Worm (Caenorhabditis elegans) whole organism, midembryonic: ENCODE data around the gene F53F1.4.

Experiments used
- cog-1 ChIP-seq: sonication (generic microtip); optimal IDR thresholded peaks from 2 replicates; lab custom pipeline; 2016; ENCODE audit warnings: missing genetic modification characterization, missing compliant biosample characterization
- flt-1 ChIP-seq: fragments of 200-800 bp; sonication (Bioruptor generic); IDR thresholded peaks from 2 replicates; pipeline ENCODE4 v1.3.6; 2022; ENCODE audit warnings: missing genetic modification characterization, missing compliant biosample characterization
- ref-1 ChIP-seq: fragments of 200-800 bp; sonication (Bioruptor generic); conservative IDR thresholded peaks from 2 replicates; pipeline ENCODE4 v1.3.6; 2022; ENCODE audit warnings: missing genetic modification reagents, missing genetic modification characterization, missing compliant biosample characterization
- tab-1 ChIP-seq: fragments of 200-800 bp; sonication (Bioruptor generic); IDR thresholded peaks from 2 replicates; pipeline ENCODE4 v1.3.6; 2022; ENCODE audit warnings: missing genetic modification characterization, missing compliant biosample characterization
- ztf-23 ChIP-seq: fragments of 200-800 bp; sonication (Bioruptor generic); IDR thresholded peaks from 2 replicates; pipeline ENCODE4 v1.3.6; 2022; ENCODE audit warnings: missing genetic modification reagents, missing genetic modification characterization, missing compliant biosample characterization
- ztf-29 ChIP-seq: fragments of 200-800 bp; sonication (Bioruptor generic); IDR thresholded peaks from 2 replicates; pipeline ENCODE4 v1.3.6; 2022; ENCODE audit warnings: missing genetic modification reagents, missing genetic modification characterization, missing compliant biosample characterization

DNA sequence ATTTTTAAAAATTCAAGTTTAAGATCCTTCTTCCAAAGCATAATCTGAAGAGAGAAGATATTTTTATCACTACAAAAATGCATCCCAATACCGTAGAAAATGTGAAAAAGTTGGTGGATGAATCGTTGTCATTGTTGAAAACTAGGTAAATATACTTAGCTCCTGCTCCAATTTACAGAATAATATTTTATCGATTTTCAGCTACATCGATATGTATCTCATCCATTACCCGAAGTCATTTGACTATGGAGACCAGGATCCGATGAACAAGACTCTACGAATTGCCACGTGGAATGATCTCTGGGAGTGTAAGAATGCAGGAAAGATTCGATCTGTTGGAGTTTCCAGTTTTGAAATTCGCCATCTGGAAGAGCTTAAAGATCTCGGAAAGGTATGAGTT, 2.4 kb upstream of the F53F1.4 start:
- TF ChIP-seq cog-1 (no peak), flt-1 (GFP tag; lab: Robert Waterston, UW) (no peak), ztf-23 (GFP tag; lab: Robert Waterston, UW) (no peak), ztf-29 (GFP tag; lab: Robert Waterston, UW) (no peak), tab-1 (GFP tag; lab: Robert Waterston, UW) (no peak), ref-1 (GFP tag; lab: Robert Waterston, UW) (no peak)
